Fruit fly (Drosophila melanogaster): ENCODE data around the gene hoe2.

hoe2 gene

DNA sequence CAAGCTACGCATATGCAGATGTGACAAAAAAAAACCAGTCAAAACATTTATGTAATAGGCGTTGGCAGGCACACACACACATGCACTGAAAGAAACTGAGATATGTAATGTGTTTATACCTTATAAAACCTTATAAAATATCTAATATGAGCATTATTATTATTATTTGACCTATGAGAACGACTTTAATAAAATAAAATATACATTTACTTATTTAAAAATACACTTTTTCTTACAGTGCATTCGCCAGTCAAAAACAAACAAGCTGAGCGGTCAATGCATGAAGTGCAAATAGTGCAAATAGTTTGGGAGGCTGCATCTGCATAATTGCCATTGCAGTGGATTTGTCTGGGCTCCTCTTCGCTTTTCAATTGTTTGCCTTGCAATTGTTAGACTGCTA, 28.3 kb downstream of the hoe2 start (continued):
- TF ChIP-seq pnt (GFP tag; optimal IDR thresholded peaks at IDR 0.05) (no peak), NC2β (GFP tag; optimal IDR thresholded peaks at IDR 0.05) (no peak), CkIIα-i1 (GFP tag; IDR thresholded peaks at IDR 0.05) (no peak), luna (GFP tag; optimal IDR thresholded peaks at IDR 0.05) (no peak), CG15479 (GFP tag; optimal IDR thresholded peaks at IDR 0.05) (no peak), Sox100B (GFP tag; optimal IDR thresholded peaks at IDR 0.05) (peak; percentile 87), twi (tag; optimal IDR thresholded peaks at IDR 0.05) (no peak), CG8924 (tag; optimal IDR thresholded peaks at IDR 0.05) (peak; percentile 79), CG11093 (GFP tag; IDR thresholded peaks at IDR 0.05) (0 out of 3 replicates have a peak, but pooled peaks have one; percentile 17), Camta (GFP tag; optimal IDR thresholded peaks at IDR 0.05) (no peak), CG8290 (GFP tag; optimal IDR thresholded peaks at IDR 0.05) (peak; percentile 11), CG8290 (tag; optimal IDR thresholded peaks at IDR 0.05) (no peak), CG9817 (tag; optimal IDR thresholded peaks at IDR 0.05) (peak; percentile 21), CG9876 (GFP tag; optimal IDR thresholded peaks at IDR 0.05) (no peak), Mad (GFP tag; optimal IDR thresholded peaks at IDR 0.05) (peak; percentile 28), CG12219 (GFP tag; optimal IDR thresholded peaks at IDR 0.05) (peak; percentile 67), CG17361 (GFP tag; IDR thresholded peaks at IDR 0.05) (peak; percentile 80), Side (GFP tag; optimal IDR thresholded peaks at IDR 0.05) (no peak), Dad (GFP tag; optimal IDR thresholded peaks at IDR 0.05) (peak; percentile 4), CG12071 (GFP tag; optimal IDR thresholded peaks at IDR 0.05) (peak; percentile 61), en (GFP tag; optimal IDR thresholded peaks at IDR 0.05) (no peak), wek (GFP tag; optimal IDR thresholded peaks at IDR 0.05) (peak; percentile 43), ewg (GFP tag; optimal IDR thresholded peaks at IDR 0.05) (peak; percentile 64), sim (GFP tag; IDR thresholded peaks at IDR 0.05) (peak; percentile 15; the same call in 1 of the 2 replicates), cas (GFP tag; IDR thresholded peaks at IDR 0.05) (no peak), gce (GFP tag; IDR thresholded peaks at IDR 0.05) (peak; percentile 76; the same call in 2 of the 3 replicates), oc (tag; optimal IDR thresholded peaks at IDR 0.05) (peak; percentile 64), CG11695 (GFP tag; IDR thresholded peaks at IDR 0.05) (peak; percentile 74; the same call in 1 of the 3 replicates), CG1529 (GFP tag; optimal IDR thresholded peaks at IDR 0.05) (peak; percentile 68), mirr (GFP tag; optimal IDR thresholded peaks at IDR 0.05) (no peak), gcm2 (GFP tag; optimal IDR thresholded peaks at IDR 0.05) (no peak), emc (GFP tag; optimal IDR thresholded peaks at IDR 0.05) (no peak), CG11696 (GFP tag; IDR thresholded peaks at IDR 0.05) (peak; percentile 24; the same call in 1 of the 2 replicates), CG13894 (tag; optimal IDR thresholded peaks at IDR 0.05) (no peak), E2f1 (GFP tag; IDR thresholded peaks at IDR 0.05) (peak; percentile 61), pb (GFP tag; optimal IDR thresholded peaks at IDR 0.05) (no peak), toy (GFP tag; IDR thresholded peaks at IDR 0.05) (no peak), Ets97D (GFP tag; optimal IDR thresholded peaks at IDR 0.05) (no peak), unc-4 (GFP tag; IDR thresholded peaks at IDR 0.05; ENCODE audit: partially characterized antibody) (no peak), E2f2 (GFP tag; IDR thresholded peaks at IDR 0.05) (peak; percentile 57; the same call in 1 of the 2 replicates), MBD-R2 (GFP tag; IDR thresholded peaks at IDR 0.05) (no peak), dan (GFP tag; IDR thresholded peaks at IDR 0.05) (no peak), exex (tag; optimal IDR thresholded peaks at IDR 0.05) (peak; percentile 16), CG18599 (GFP tag; optimal IDR thresholded peaks at IDR 0.05) (peak; percentile 41), pho (GFP tag; optimal IDR thresholded peaks at IDR 0.05) (no peak), MTF-1 (GFP tag; optimal IDR thresholded peaks at IDR 0.05; ENCODE audit: borderline replicate concordance) (peak; percentile 21), MESR4 (GFP tag; optimal IDR thresholded peaks at IDR 0.05) (no peak), p53 (GFP tag; optimal IDR thresholded peaks at IDR 0.05) (no peak), Xrp1 (GFP tag; IDR thresholded peaks at IDR 0.05) (peak; percentile 72), bcd (GFP tag; optimal IDR thresholded peaks at IDR 0.05) (peak; percentile 31), CG3065 (GFP tag; optimal IDR thresholded peaks at IDR 0.05) (no peak), CG15514 (GFP tag; optimal IDR thresholded peaks at IDR 0.05) (peak; percentile 9)

Measured in whole organism, embryonic.